Fruit fly (Drosophila melanogaster): ENCODE results near the gene CG13293.

DNA sequence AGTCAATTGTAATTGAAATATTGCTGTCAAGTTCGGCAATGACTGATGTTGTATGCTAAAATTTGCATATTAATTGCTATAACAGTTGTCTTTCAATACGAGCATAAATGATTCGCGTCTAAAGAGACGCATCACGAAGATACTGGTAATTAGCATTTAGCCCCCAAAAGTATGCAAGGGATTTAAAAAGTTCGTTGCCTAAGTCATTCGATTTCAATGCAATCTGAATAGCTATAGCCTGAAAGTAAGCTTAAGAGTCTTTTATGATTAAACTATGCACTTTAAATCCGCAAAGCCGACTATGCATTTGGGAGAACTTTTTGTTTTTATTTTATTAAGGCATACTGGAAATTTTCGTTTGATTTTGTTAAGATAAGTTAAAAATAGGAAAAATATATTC is 46.9 kb downstream of the CG13293 start:
- TF ChIP-seq CG12768 (GFP tag; optimal IDR thresholded peaks at IDR 0.05) (no peak), cnc (optimal IDR thresholded peaks at IDR 0.05) (no peak), cic (GFP tag; optimal IDR thresholded peaks at IDR 0.05) (no peak), Clk (GFP tag; optimal IDR thresholded peaks at IDR 0.05) (no peak), bab1 (GFP tag; optimal IDR thresholded peaks at IDR 0.05) (no peak), CG7045 (GFP tag; optimal IDR thresholded peaks at IDR 0.05) (no peak)
